Fruit fly (Drosophila melanogaster) whole organism, embryonic: ENCODE data around the gene sky.

ENCODE experiments used
- Awh ChIP-seq: fragments of 200-800 bp; sonication (Bioruptor generic); IDR thresholded peaks from 2 replicates; pipeline ENCODE4, ENCODE4 v1.3.6; 2022; ENCODE audit warnings: missing biosample characterization, missing genetic modification characterization
- CG1602 ChIP-seq: fragments of 200-800 bp; sonication (Bioruptor generic); optimal IDR thresholded peaks from 3 replicates; lab custom pipeline; 2016; ENCODE audit warnings: missing biosample characterization, missing genetic modification characterization
- CG17802 ChIP-seq: fragments of 200-800 bp; sonication (Bioruptor generic); optimal IDR thresholded peaks from 2 replicates; lab custom pipeline; 2018; ENCODE audit warnings: missing biosample characterization, mild to moderate bottlenecking, missing genetic modification characterization, moderate library complexity
- CG17829 ChIP-seq: fragments of 200-800 bp; optimal IDR thresholded peaks from 2 replicates; lab custom pipeline; 2019; ENCODE audit warnings: missing biosample characterization, mild to moderate bottlenecking, missing genetic modification characterization, moderate library complexity
- CG18619 ChIP-seq: fragments of 200-800 bp; sonication (Bioruptor generic); optimal IDR thresholded peaks from 3 replicates; lab custom pipeline; 2017; ENCODE audit warnings: missing biosample characterization, mild to moderate bottlenecking, missing genetic modification characterization
- CG30403 ChIP-seq: fragments of 200-800 bp; sonication (Bioruptor generic); optimal IDR thresholded peaks from 3 replicates; lab custom pipeline; 2016; ENCODE audit warnings: missing biosample characterization, missing genetic modification characterization
- CG3065 ChIP-seq: fragments of 200-800 bp; sonication (Bioruptor generic); optimal IDR thresholded peaks from 2 replicates; lab custom pipeline; 2016; ENCODE audit warnings: missing biosample characterization, missing genetic modification characterization
- CG31441 ChIP-seq: fragments of 200-800 bp; sonication (Bioruptor generic); IDR thresholded peaks from 2 replicates; pipeline ENCODE4 v1.3.6; 2022; ENCODE audit warnings: missing biosample characterization, missing genetic modification characterization
- CG32767 ChIP-seq: fragments of 200-800 bp; sonication (Bioruptor generic); IDR thresholded peaks from 2 replicates; pipeline ENCODE4 v1.3.6; 2022; ENCODE audit warnings: missing biosample characterization, missing genetic modification characterization
- CG42726 ChIP-seq: fragments of 200-800 bp; sonication (Bioruptor generic); IDR thresholded peaks from 2 replicates; pipeline ENCODE4 v1.3.6; 2022; ENCODE audit warnings: missing biosample characterization, missing genetic modification characterization; ENCODE audit not compliant: partially characterized antibody
- CG6272 ChIP-seq: fragments of 200-800 bp; sonication (Bioruptor generic); IDR thresholded peaks from 2 replicates; pipeline ENCODE4 v1.3.6; 2022; ENCODE audit warnings: missing biosample characterization, missing genetic modification characterization
- CG6654 ChIP-seq: fragments of 200-800 bp; sonication (Bioruptor generic); optimal IDR thresholded peaks from 2 replicates; lab custom pipeline; 2017; ENCODE audit warnings: missing biosample characterization, mild to moderate bottlenecking, missing genetic modification characterization
- CG7556 ChIP-seq: fragments of 200-800 bp; sonication (Bioruptor generic); optimal IDR thresholded peaks from 2 replicates; lab custom pipeline; 2017; ENCODE audit warnings: missing biosample characterization, mild to moderate bottlenecking, missing genetic modification characterization
- CG7786 ChIP-seq: fragments of 200-800 bp; sonication (Bioruptor generic); optimal IDR thresholded peaks from 2 replicates; lab custom pipeline; 2016; ENCODE audit warnings: missing biosample characterization, missing genetic modification characterization
- CG7963 ChIP-seq: fragments of 200-800 bp; sonication (Bioruptor generic); IDR thresholded peaks from 3 replicates; pipeline ENCODE4 v1.3.6; 2022; ENCODE audit warnings: missing biosample characterization, missing genetic modification characterization; ENCODE audit not compliant: partially characterized antibody
- CG8281 ChIP-seq: fragments of 200-800 bp; sonication (Bioruptor generic); optimal IDR thresholded peaks from 2 replicates; lab custom pipeline; 2018; ENCODE audit warnings: missing biosample characterization, mild to moderate bottlenecking, missing genetic modification characterization, moderate library complexity
- CG9215 ChIP-seq: fragments of 200-800 bp; sonication (Bioruptor generic); IDR thresholded peaks from 2 replicates; pipeline ENCODE4 v1.3.6; 2022; ENCODE audit warnings: missing biosample characterization, missing genetic modification characterization
- CG9932 ChIP-seq: fragments of 200-800 bp; sonication (Bioruptor generic); IDR thresholded peaks from 2 replicates; pipeline ENCODE4 v1.3.6; 2022; ENCODE audit warnings: missing biosample characterization, missing genetic modification characterization
- CHES-1-like ChIP-seq: fragments of 200-800 bp; sonication (Bioruptor generic); optimal IDR thresholded peaks from 2 replicates; lab custom pipeline; 2016; ENCODE audit warnings: missing biosample characterization, missing genetic modification characterization
- Dad ChIP-seq: fragments of 200-800 bp; sonication (Bioruptor generic); optimal IDR thresholded peaks from 3 replicates; lab custom pipeline; 2016; ENCODE audit warnings: missing biosample characterization, missing genetic modification characterization
- Dip2 ChIP-seq: fragments of 200-800 bp; sonication (Bioruptor generic); IDR thresholded peaks from 2 replicates; pipeline ENCODE4 v1.3.6; 2022; ENCODE audit warnings: missing biosample characterization, missing genetic modification characterization
- Dp ChIP-seq: fragments of 200-800 bp; sonication (Bioruptor generic); optimal IDR thresholded peaks from 2 replicates; lab custom pipeline; 2018; ENCODE audit warnings: missing biosample characterization, mild to moderate bottlenecking, missing genetic modification characterization, moderate library complexity
- Dref ChIP-seq: fragments of 200-800 bp; sonication (Bioruptor generic); IDR thresholded peaks from 2 replicates; pipeline ENCODE4 v1.3.6; 2022; ENCODE audit warnings: missing biosample characterization, missing genetic modification characterization
- H15 ChIP-seq: fragments of 200-800 bp; sonication (Bioruptor generic); IDR thresholded peaks from 3 replicates; pipeline ENCODE4 v1.3.6; 2022; ENCODE audit warnings: missing biosample characterization, missing genetic modification characterization
- HLHmδ ChIP-seq: fragments of 200-800 bp; sonication (Bioruptor generic); optimal IDR thresholded peaks from 2 replicates; lab custom pipeline; 2018; ENCODE audit warnings: missing biosample characterization, mild to moderate bottlenecking, missing genetic modification characterization, moderate library complexity
- Jarid2 ChIP-seq: fragments of 200-800 bp; sonication (Bioruptor generic); optimal IDR thresholded peaks from 3 replicates; lab custom pipeline; 2017; ENCODE audit warnings: mild to moderate bottlenecking, missing biosample characterization, missing genetic modification reagents, missing genetic modification characterization
- Myb ChIP-seq: fragments of 200-800 bp; sonication (Bioruptor generic); optimal IDR thresholded peaks from 2 replicates; lab custom pipeline; 2016; ENCODE audit warnings: missing biosample characterization, missing genetic modification characterization
- Optix ChIP-seq: fragments of 200-800 bp; sonication (Bioruptor generic); IDR thresholded peaks from 3 replicates; pipeline ENCODE4 v1.3.6; 2022; ENCODE audit warnings: missing biosample characterization, missing genetic modification characterization
- Ravus ChIP-seq: fragments of 200-800 bp; sonication (Bioruptor generic); IDR thresholded peaks from 2 replicates; pipeline ENCODE4 v1.3.6; 2022; ENCODE audit warnings: missing biosample characterization, missing genetic modification characterization
- Rx ChIP-seq: fragments of 200-800 bp; sonication (Bioruptor generic); IDR thresholded peaks from 2 replicates; pipeline ENCODE4 v1.3.6; 2022; ENCODE audit warnings: missing biosample characterization, missing genetic modification characterization
- ash1 ChIP-seq: fragments of 200-800 bp; sonication (Bioruptor generic); optimal IDR thresholded peaks from 2 replicates; lab custom pipeline; 2018; ENCODE audit warnings: missing biosample characterization, mild to moderate bottlenecking, missing genetic modification characterization
- bigmax ChIP-seq: fragments of 200-800 bp; sonication (Bioruptor generic); optimal IDR thresholded peaks from 2 replicates; lab custom pipeline; 2018; ENCODE audit warnings: missing biosample characterization, mild to moderate bottlenecking, missing genetic modification characterization
- chif ChIP-seq, 2 experiments: fragments of 200-800 bp; sonication (Bioruptor generic); optimal IDR thresholded peaks; 3 replicates each; lab custom pipeline; 2016; ENCODE audit warnings: missing biosample characterization in 2 of 2, missing genetic modification characterization in 2 of 2
- crp ChIP-seq, 2 experiments: fragments of 200-800 bp; sonication (Bioruptor generic); optimal IDR thresholded peaks; 2 replicates in 1 of 2; 3 replicates in 1 of 2; lab custom pipeline; 2017; ENCODE audit warnings: missing biosample characterization in 2 of 2, missing genetic modification characterization in 2 of 2, mild to moderate bottlenecking in 1 of 2, moderate library complexity in 1 of 2
- dan ChIP-seq: fragments of 200-800 bp; sonication (Bioruptor generic); IDR thresholded peaks from 2 replicates; pipeline ENCODE4 v1.3.6; 2022; ENCODE audit warnings: missing biosample characterization, missing genetic modification characterization
- dmrt11E ChIP-seq: fragments of 200-800 bp; sonication (Bioruptor generic); optimal IDR thresholded peaks from 3 replicates; lab custom pipeline; 2018; ENCODE audit warnings: missing biosample characterization, mild to moderate bottlenecking, missing genetic modification characterization, moderate library complexity
- gfzf ChIP-seq: fragments of 200-800 bp; sonication (Bioruptor generic); optimal IDR thresholded peaks from 2 replicates; lab custom pipeline; 2016; ENCODE audit warnings: missing biosample characterization, mild to moderate bottlenecking, missing genetic modification characterization, moderate library complexity
- hth ChIP-seq: fragments of >200 bp; optimal IDR thresholded peaks from 2 replicates; lab custom pipeline; 2017; ENCODE audit warnings: inconsistent platforms
- inv ChIP-seq: fragments of 200-800 bp; sonication (Bioruptor generic); IDR thresholded peaks from 2 replicates; pipeline ENCODE4 v1.3.6; 2022; ENCODE audit warnings: missing biosample characterization, missing genetic modification characterization; ENCODE audit not compliant: partially characterized antibody
- knrl ChIP-seq: fragments of 200-800 bp; sonication (Bioruptor generic); IDR thresholded peaks from 3 replicates; pipeline ENCODE4 v1.3.6; 2022; ENCODE audit warnings: missing biosample characterization, missing genetic modification characterization; ENCODE audit not compliant: partially characterized antibody
- lilli ChIP-seq: fragments of 200-800 bp; sonication (Bioruptor generic); optimal IDR thresholded peaks from 3 replicates; lab custom pipeline; 2016; ENCODE audit warnings: missing biosample characterization, missing genetic modification characterization
- lmd ChIP-seq: fragments of 200-800 bp; sonication (Bioruptor generic); IDR thresholded peaks from 2 replicates; pipeline ENCODE4 v1.3.6; 2022; ENCODE audit warnings: missing biosample characterization, missing genetic modification characterization
- maf-S ChIP-seq: fragments of 200-800 bp; sonication (Bioruptor generic); optimal IDR thresholded peaks from 2 replicates; lab custom pipeline; 2016; ENCODE audit warnings: missing biosample characterization, missing genetic modification characterization
- nerfin-1 ChIP-seq: fragments of 200-800 bp; sonication (Bioruptor generic); optimal IDR thresholded peaks from 3 replicates; lab custom pipeline; 2019; ENCODE audit warnings: missing biosample characterization, mild to moderate bottlenecking, missing genetic modification characterization, moderate library complexity
- pho ChIP-seq: fragments of 200-800 bp; sonication (Bioruptor generic); optimal IDR thresholded peaks from 2 replicates; lab custom pipeline; 2016; ENCODE audit warnings: missing biosample characterization, missing genetic modification characterization
- repo ChIP-seq: fragments of 200-800 bp; sonication (Bioruptor generic); optimal IDR thresholded peaks from 2 replicates; lab custom pipeline; 2016; ENCODE audit warnings: missing biosample characterization, missing genetic modification characterization
- sens ChIP-seq: fragments of 200-800 bp; sonication (Bioruptor generic); peaks from one replicate; lab custom pipeline; 2016; ENCODE audit warnings: missing biosample characterization, missing genetic modification characterization
- slou ChIP-seq: fragments of 200-800 bp; sonication (Bioruptor generic); optimal IDR thresholded peaks from 3 replicates; lab custom pipeline; 2016; ENCODE audit warnings: missing biosample characterization, missing genetic modification characterization
- tna ChIP-seq: fragments of 200-800 bp; sonication (Bioruptor generic); IDR thresholded peaks from 2 replicates; pipeline ENCODE4 v1.3.6; 2022; ENCODE audit warnings: missing biosample characterization, missing genetic modification characterization; ENCODE audit not compliant: partially characterized antibody
- toy ChIP-seq: fragments of 200-800 bp; sonication (Bioruptor generic); IDR thresholded peaks from 2 replicates; pipeline ENCODE4 v1.3.6; 2022; ENCODE audit warnings: missing biosample characterization, missing genetic modification characterization
- vfl ChIP-seq: fragments of 200-800 bp; sonication (Bioruptor generic); optimal IDR thresholded peaks from 2 replicates; lab custom pipeline; 2016; ENCODE audit warnings: missing biosample characterization, missing genetic modification characterization
- wdn ChIP-seq: fragments of 200-800 bp; sonication (Bioruptor generic); IDR thresholded peaks from 2 replicates; pipeline ENCODE4 v1.3.6; 2022; ENCODE audit warnings: missing biosample characterization, missing genetic modification characterization

The sky gene

dm6 chr2L:20923088-20923571 is 4.4 kb upstream of the sky start:
- TF ChIP-seq chif (GFP tag; optimal IDR thresholded peaks at IDR 0.05; lab: Kevin White, UChicago), result no peak
- no peak for TF ChIP-seq Dad (GFP tag; lab: Kevin White, UChicago)
- no peak for TF ChIP-seq dmrt11E (tag; lab: Kevin White, UChicago)
- TF ChIP-seq hth (lab: Kevin White, UChicago), result no peak
- TF ChIP-seq toy (GFP tag; lab: Robert Waterston, UW), result no peak
- no peak for TF ChIP-seq knrl
- TF ChIP-seq slou, result no peak
- TF ChIP-seq tna, result no peak
- peak; percentile 76 for TF ChIP-seq CG17802 (tag; lab: Kevin White, UChicago)
- no peak for TF ChIP-seq Rx (GFP tag; lab: Robert Waterston, UW)
- TF ChIP-seq CG30403, result no peak
- TF ChIP-seq dan (GFP tag; lab: Robert Waterston, UW), result no peak
- TF ChIP-seq lmd (GFP tag; lab: Robert Waterston, UW), result no peak
- TF ChIP-seq vfl, result no peak
- no peak for TF ChIP-seq CG9932
- no peak for TF ChIP-seq H15 (GFP tag; lab: Robert Waterston, UW)
- TF ChIP-seq Dref (GFP tag; lab: Robert Waterston, UW), result 0 out of 2 replicates have a peak, but pooled peaks have one; percentile 22
- no peak for TF ChIP-seq CHES-1-like (GFP tag; lab: Kevin White, UChicago)
- TF ChIP-seq bigmax (GFP tag; lab: Kevin White, UChicago), result no peak
- no peak for TF ChIP-seq Optix (GFP tag; lab: Robert Waterston, UW)
- peak; percentile 27 for TF ChIP-seq Dp
- no peak for TF ChIP-seq pho (GFP tag; lab: Kevin White, UChicago)
- no peak for TF ChIP-seq nerfin-1 (tag; lab: Kevin White, UChicago)
- TF ChIP-seq CG1602, result no peak
- no peak for TF ChIP-seq CG18619 (GFP tag; lab: Kevin White, UChicago)
- TF ChIP-seq crp (GFP tag; optimal IDR thresholded peaks at IDR 0.05; lab: Kevin White, UChicago), result peak in 1 of 2 experiments; percentile 79
- no peak for TF ChIP-seq CG6272
- no peak for TF ChIP-seq CG6654 (GFP tag; lab: Kevin White, UChicago)
- TF ChIP-seq lilli (GFP tag; lab: Kevin White, UChicago), result no peak
- peak; percentile 72 for TF ChIP-seq sens (GFP tag; lab: Kevin White, UChicago)
- no peak for TF ChIP-seq Dip2 (GFP tag; lab: Robert Waterston, UW)
- TF ChIP-seq CG7556 (GFP tag; lab: Kevin White, UChicago), result no peak
- TF ChIP-seq HLHmδ, result no peak
- TF ChIP-seq repo (GFP tag; lab: Kevin White, UChicago), result no peak
- TF ChIP-seq CG31441 (GFP tag; lab: Robert Waterston, UW), result no peak
- TF ChIP-seq Jarid2 (GFP tag; lab: Kevin White, UChicago), result no peak
- TF ChIP-seq ash1, result no peak
- peak; percentile 17 for TF ChIP-seq CG8281 (tag; lab: Kevin White, UChicago)
- TF ChIP-seq CG32767, result peak; percentile 18; the same call in 1 of the 2 replicates
- TF ChIP-seq Myb (GFP tag; lab: Kevin White, UChicago), result peak; percentile 32
- TF ChIP-seq inv (GFP tag; lab: Robert Waterston, UW), result no peak
- no peak for TF ChIP-seq Ravus
- TF ChIP-seq CG42726 (GFP tag; lab: Robert Waterston, UW), result no peak
- TF ChIP-seq CG3065 (GFP tag; lab: Kevin White, UChicago), result peak; percentile 77
- TF ChIP-seq maf-S, result no peak
- TF ChIP-seq CG7963 (GFP tag; lab: Robert Waterston, UW), result 0 out of 3 replicates have a peak, but pooled peaks have one; percentile 7
- TF ChIP-seq CG17829 (tag; lab: Kevin White, UChicago), result no peak
- TF ChIP-seq wdn, result no peak
- no peak for TF ChIP-seq Awh (GFP tag; lab: Robert Waterston, UW)
- TF ChIP-seq CG9215 (GFP tag; lab: Robert Waterston, UW), result no peak
- TF ChIP-seq gfzf (GFP tag; lab: Kevin White, UChicago), result peak; percentile 57
- no peak for TF ChIP-seq CG7786 (GFP tag; lab: Kevin White, UChicago)
